Worm (Caenorhabditis elegans) whole organism, L2 larva: ENCODE measurements around the gene dmd-3.

ENCODE experiments used
- ama-1 ChIP-seq: fragments of 150-350 bp; optimal IDR thresholded peaks from 2 replicates; lab custom pipeline; 2018; ENCODE audit warnings: inconsistent platforms
- nhr-6 ChIP-seq: fragments of 150-350 bp; optimal IDR thresholded peaks from 2 replicates; lab custom pipeline; 2014; ENCODE audit warnings: missing biosample characterization, missing genetic modification characterization
- sma-3 ChIP-seq: sonication (generic microtip); optimal IDR thresholded peaks from 2 replicates; lab custom pipeline; 2016; ENCODE audit warnings: missing genetic modification reagents, missing genetic modification characterization, missing compliant biosample characterization
- snpc-4 ChIP-seq: fragments of 150-350 bp; optimal IDR thresholded peaks from 2 replicates; lab custom pipeline; 2014; ENCODE audit warnings: missing biosample characterization, missing genetic modification characterization

DNA sequence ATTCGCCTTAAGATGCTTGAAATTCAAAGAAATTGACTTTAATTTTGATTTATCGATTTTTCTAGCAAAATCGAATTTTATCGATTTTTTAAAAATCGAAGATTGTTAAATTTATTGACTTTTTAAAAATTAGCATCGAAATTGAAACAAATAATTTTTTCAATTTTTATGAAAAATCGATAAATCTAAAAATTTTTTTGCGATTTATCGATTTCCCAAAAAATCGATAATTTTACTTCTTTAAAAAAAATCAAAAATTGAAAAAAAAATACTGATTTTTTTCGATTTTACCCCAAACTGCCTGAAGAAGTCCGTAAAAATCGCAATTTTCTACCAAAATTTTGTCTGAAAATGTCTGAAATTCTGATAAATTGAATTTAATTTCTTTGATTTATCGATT lies 36.9 kb upstream of the dmd-3 start:
- no peak for TF ChIP-seq ama-1 (lab: Kevin White, UChicago)
- TF ChIP-seq snpc-4 (tag; lab: Kevin White, UChicago): no peak
- no peak for TF ChIP-seq sma-3 (GFP tag; lab: Kevin White, UChicago)
- no peak for TF ChIP-seq nhr-6 (tag; lab: Kevin White, UChicago)
